Fruit fly (Drosophila melanogaster): ENCODE results near the gene Uxs.
A peak's percentile ranks its signal among the peaks of the same experiment; 100 is the strongest.

Uxs gene

dm6 chr3L:8153206-8153996 is 27.3 kb upstream of the Uxs start:
- peak; percentile 34 for TF ChIP-seq Mes4 (GFP tag; optimal IDR thresholded peaks at IDR 0.05)
- no peak for TF ChIP-seq CG7556 (GFP tag; optimal IDR thresholded peaks at IDR 0.05)
- TF ChIP-seq aop (GFP tag; IDR thresholded peaks at IDR 0.05): no peak
- peak; percentile 36 for TF ChIP-seq nmo (GFP tag; optimal IDR thresholded peaks at IDR 0.05)
- no peak for TF ChIP-seq pzg (GFP tag; optimal IDR thresholded peaks at IDR 0.05)
- no peak for TF ChIP-seq C15 (GFP tag; IDR thresholded peaks at IDR 0.05)
- TF ChIP-seq CG9609 (GFP tag; optimal IDR thresholded peaks at IDR 0.05): peak; percentile 44
- TF ChIP-seq seq (GFP tag; IDR thresholded peaks at IDR 0.05): peak; percentile 71
- TF ChIP-seq ttk (GFP tag; IDR thresholded peaks at IDR 0.05): peak; percentile 66; the same call in 1 of the 2 replicates
- TF ChIP-seq CG2116 (GFP tag; optimal IDR thresholded peaks at IDR 0.05): peak; percentile 5
- peak; percentile 29 for TF ChIP-seq Max (GFP tag; optimal IDR thresholded peaks at IDR 0.05)
- TF ChIP-seq corto (GFP tag; optimal IDR thresholded peaks at IDR 0.05): no peak
- TF ChIP-seq Dll (GFP tag; IDR thresholded peaks at IDR 0.05; ENCODE audit: partially characterized antibody): no peak
- no peak for TF ChIP-seq CG17802 (tag; optimal IDR thresholded peaks at IDR 0.05)
- no peak for TF ChIP-seq CG1792 (GFP tag; optimal IDR thresholded peaks at IDR 0.05)
- peak; percentile 32; the same call in 1 of the 3 replicates for TF ChIP-seq gce (GFP tag; IDR thresholded peaks at IDR 0.05)
- TF ChIP-seq CG9215 (GFP tag; IDR thresholded peaks at IDR 0.05): no peak
- TF ChIP-seq sna (GFP tag; IDR thresholded peaks at IDR 0.05; ENCODE audit: partially characterized antibody): no peak
- no peak for TF ChIP-seq Sry-β (GFP tag; optimal IDR thresholded peaks at IDR 0.05)
- TF ChIP-seq Drgx (GFP tag; IDR thresholded peaks at IDR 0.05): peak; percentile 97
- TF ChIP-seq vvl (GFP tag; IDR thresholded peaks at IDR 0.05): peak; percentile 75
- peak; percentile 54 for TF ChIP-seq Atf3 (GFP tag; optimal IDR thresholded peaks at IDR 0.05)
- TF ChIP-seq rib (GFP tag; IDR thresholded peaks at IDR 0.05): no peak
- no peak for TF ChIP-seq odd (GFP tag; optimal IDR thresholded peaks at IDR 0.05)
- TF ChIP-seq Xbp1 (GFP tag; optimal IDR thresholded peaks at IDR 0.05): peak; percentile 72
- TF ChIP-seq eve (GFP tag; optimal IDR thresholded peaks at IDR 0.05): peak in 1 of 2 experiments; percentile 62
- no peak for TF ChIP-seq CG3995 (GFP tag; optimal IDR thresholded peaks at IDR 0.05)
- TF ChIP-seq vfl (GFP tag; optimal IDR thresholded peaks at IDR 0.05): no peak
- no peak for TF ChIP-seq CG42726 (GFP tag; IDR thresholded peaks at IDR 0.05; ENCODE audit: partially characterized antibody)
- peak; percentile 51; the same call in 1 of the 2 replicates for TF ChIP-seq CG1024 (GFP tag; IDR thresholded peaks at IDR 0.05)
- peak; percentile 84 for TF ChIP-seq Med (GFP tag)
- peak; percentile 61 for TF ChIP-seq CG4424 (GFP tag; optimal IDR thresholded peaks at IDR 0.05)
- TF ChIP-seq Awh (GFP tag; IDR thresholded peaks at IDR 0.05): peak; percentile 47; the same call in 1 of the 2 replicates
- TF ChIP-seq zen (tag; optimal IDR thresholded peaks at IDR 0.05): no peak
- TF ChIP-seq CG8089 (GFP tag; optimal IDR thresholded peaks at IDR 0.05): peak; percentile 22
- peak; percentile 80 for TF ChIP-seq CG11504 (tag; optimal IDR thresholded peaks at IDR 0.05)
- no peak for TF ChIP-seq z (GFP tag; IDR thresholded peaks at IDR 0.05)
- TF ChIP-seq toy (GFP tag; IDR thresholded peaks at IDR 0.05): no peak
- no peak for TF ChIP-seq zen2 (GFP tag; IDR thresholded peaks at IDR 0.05; ENCODE audit: partially characterized antibody)
- TF ChIP-seq CG13894 (tag; optimal IDR thresholded peaks at IDR 0.05): no peak
- no peak for TF ChIP-seq CG17568 (GFP tag; optimal IDR thresholded peaks at IDR 0.05)
- TF ChIP-seq CG15269 (tag; optimal IDR thresholded peaks at IDR 0.05): peak; percentile 56
- no peak for TF ChIP-seq Dp (GFP tag; optimal IDR thresholded peaks at IDR 0.05)
- no peak for TF ChIP-seq Stat92E (GFP tag; optimal IDR thresholded peaks at IDR 0.05)
- no peak for TF ChIP-seq CTCF (GFP tag; optimal IDR thresholded peaks at IDR 0.05)
- TF ChIP-seq Hmx (GFP tag; optimal IDR thresholded peaks at IDR 0.05): no peak
- TF ChIP-seq Ssrp (tag; optimal IDR thresholded peaks at IDR 0.05): peak; percentile 56
- TF ChIP-seq B-H1 (GFP tag; IDR thresholded peaks at IDR 0.05): peak; percentile 26; the same call in 2 of the 3 replicates
- TF ChIP-seq Six4 (GFP tag; optimal IDR thresholded peaks at IDR 0.05): peak; percentile 1
- TF ChIP-seq CG11560 (tag; IDR thresholded peaks at IDR 0.05): no peak

Measured in whole organism, embryonic.